Worm (Caenorhabditis elegans): Measurements from ENCODE around the gene H40L08.8.

ce11 chrX:15036287-15036686 lies 41.1 kb downstream of the H40L08.8 start:
- TF ChIP-seq nhr-11 (tag; optimal IDR thresholded peaks at IDR 0.05) (no peak), elt-3 (tag; optimal IDR thresholded peaks at IDR 0.05) (no peak)
